Worm (Caenorhabditis elegans): Measurements from ENCODE around the gene des-2.

The des-2 gene

ce11 chrV:11438464-11438863 is 17.0 kb upstream of the des-2 start, which contains the start of gene dmsr-1:
dmsr-1 (plus strand) TSS chrV:11438764.
- TF ChIP-seq nhr-77 (tag; optimal IDR thresholded peaks at IDR 0.05) (no peak), nhr-41 (GFP tag; IDR thresholded peaks at IDR 0.05) (no peak), attf-4 (tag; optimal IDR thresholded peaks at IDR 0.05) (no peak), lin-29 (GFP tag; IDR thresholded peaks at IDR 0.05) (no peak), lin-38 (GFP tag; IDR thresholded peaks at IDR 0.05) (no peak), mdt-29 (GFP tag; IDR thresholded peaks at IDR 0.05) (no peak), spr-1 (tag; optimal IDR thresholded peaks at IDR 0.05) (no peak), egl-43 (GFP tag; IDR thresholded peaks at IDR 0.05) (no peak), D1046.2 (GFP tag; IDR thresholded peaks at IDR 0.05) (no peak), R02D3.7 (tag; optimal IDR thresholded peaks at IDR 0.05) (no peak), daf-19 (GFP tag; conservative IDR thresholded peaks at IDR 0.05) (no peak), set-16 (GFP tag; IDR thresholded peaks at IDR 0.05) (no peak), mxl-3 (GFP tag; optimal IDR thresholded peaks at IDR 0.05) (no peak)

DNA sequence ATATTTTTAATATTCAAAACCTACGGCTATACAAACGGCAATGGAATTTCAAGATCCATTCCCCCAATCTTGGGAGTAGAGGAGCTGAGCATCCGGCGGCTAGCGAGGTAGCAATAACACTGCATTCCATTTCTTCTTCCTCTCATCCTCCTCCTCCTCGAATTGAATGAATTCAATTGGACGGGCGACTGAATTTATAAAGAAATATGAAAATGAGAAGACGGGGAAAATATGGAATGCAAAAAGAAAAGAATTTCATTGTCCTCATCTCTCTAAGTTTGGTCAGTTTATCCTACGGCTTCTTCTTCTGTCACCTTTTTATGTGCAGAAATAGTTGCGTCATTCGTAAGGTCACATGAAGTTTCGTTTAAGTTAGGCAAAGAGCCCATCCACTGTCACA is 14.9 kb upstream of the des-2 start:
- TF ChIP-seq aha-1 (tag) = peak; percentile 80
- no peak for TF ChIP-seq ces-1 (GFP tag; optimal IDR thresholded peaks at IDR 0.05)
- TF ChIP-seq F10B5.3 (tag; optimal IDR thresholded peaks at IDR 0.05) = no peak
- no peak for TF ChIP-seq lin-15B (tag; optimal IDR thresholded peaks at IDR 0.05)
- TF ChIP-seq skn-1 (tag; optimal IDR thresholded peaks at IDR 0.05) = no peak

- TF ChIP-seq ZK546.5 (tag; optimal IDR thresholded peaks at IDR 0.05) (no peak), unc-39 (tag; optimal IDR thresholded peaks at IDR 0.05) (no peak), lsy-2 (tag; optimal IDR thresholded peaks at IDR 0.05) (no peak), unc-62 (GFP tag; optimal IDR thresholded peaks at IDR 0.05 in 1 of 2) (peak in 1 of 2 experiments; percentile 91), unc-62 (tag; optimal IDR thresholded peaks at IDR 0.05) (no peak)
These were observed 13.7 kb upstream of the des-2 start for ce11 chrV:11435242-11435641.

- TF ChIP-seq egl-43 (GFP tag; IDR thresholded peaks at IDR 0.05) (no peak), sdz-12 (GFP tag; optimal IDR thresholded peaks at IDR 0.05) (no peak), nhr-76 (tag; optimal IDR thresholded peaks at IDR 0.05) (no peak), nhr-77 (tag; optimal IDR thresholded peaks at IDR 0.05) (no peak), Y75B8A.6 (GFP tag; IDR thresholded peaks at IDR 0.05) (no peak), fkh-10 (GFP tag; optimal IDR thresholded peaks at IDR 0.05) (peak; percentile 17)
These were observed 9.3 kb upstream of the des-2 start for ce11 chrV:11430823-11431222.

DNA sequence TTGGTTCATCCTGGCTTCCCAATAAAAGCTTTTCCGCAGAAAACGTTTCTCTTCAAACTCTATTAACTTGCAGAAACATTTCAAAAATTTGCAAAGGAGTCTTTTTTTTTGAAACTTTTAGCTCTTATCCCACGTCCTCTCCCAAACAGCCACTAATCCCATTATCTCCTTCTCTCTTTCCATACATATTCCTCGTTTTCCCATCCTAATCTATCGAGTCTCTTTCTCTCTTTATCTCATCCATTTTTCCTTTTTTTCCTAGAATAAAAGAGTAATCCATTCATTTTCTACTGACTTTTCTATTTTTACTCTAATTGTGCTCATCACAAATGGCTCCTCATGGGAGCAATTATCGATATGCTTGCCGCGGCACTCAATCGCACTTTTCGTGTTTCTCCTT is 7.2 kb upstream of the des-2 start:
- TF ChIP-seq fkh-10 (GFP tag; optimal IDR thresholded peaks at IDR 0.05) (no peak), spr-3 (GFP tag; optimal IDR thresholded peaks at IDR 0.05) (no peak), ceh-62 (tag; optimal IDR thresholded peaks at IDR 0.05) (no peak), madf-9 (GFP tag; conservative IDR thresholded peaks at IDR 0.05) (no peak), ces-1 (GFP tag; optimal IDR thresholded peaks at IDR 0.05) (peak; percentile 71)

DNA sequence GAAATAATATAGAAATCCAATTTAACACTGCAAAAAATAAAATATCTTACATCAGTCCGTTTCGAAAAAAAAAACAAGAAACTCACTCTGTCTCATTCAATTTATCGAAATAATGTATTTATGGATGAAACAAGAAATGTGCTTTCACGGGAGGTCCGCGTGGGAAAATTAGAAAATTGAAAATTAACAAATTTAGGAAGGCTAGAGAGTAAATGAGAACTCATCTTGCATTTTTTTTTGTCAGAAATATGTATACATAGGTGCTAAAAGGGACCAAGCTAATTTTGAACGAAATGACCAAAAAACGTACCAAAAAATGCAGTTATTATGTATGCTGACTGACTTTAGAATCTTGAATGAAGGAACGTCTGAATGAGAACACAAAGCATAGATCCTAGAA is 3.1 kb upstream of the des-2 start, which contains the start of gene T26H10.2:
Gene T26H10.2 (minus strand): TSS at position 101 of the 400 bp plus-strand sequence.
- TF ChIP-seq nhr-6 (tag; optimal IDR thresholded peaks at IDR 0.05) = no peak
- TF ChIP-seq ceh-62 (tag; optimal IDR thresholded peaks at IDR 0.05) = no peak
- no peak for TF ChIP-seq fkh-10 (GFP tag; optimal IDR thresholded peaks at IDR 0.05)
- no peak for TF ChIP-seq saeg-2 (GFP tag; IDR thresholded peaks at IDR 0.05)
- no peak for TF ChIP-seq spr-1 (tag; optimal IDR thresholded peaks at IDR 0.05)
- TF ChIP-seq ztf-11 (tag; optimal IDR thresholded peaks at IDR 0.05) = no peak
- TF ChIP-seq aly-2 (tag; optimal IDR thresholded peaks at IDR 0.05) = no peak

All from whole organism, L4 larva.